Fruit fly (Drosophila melanogaster): ENCODE results near the gene mthl15.

DNA sequence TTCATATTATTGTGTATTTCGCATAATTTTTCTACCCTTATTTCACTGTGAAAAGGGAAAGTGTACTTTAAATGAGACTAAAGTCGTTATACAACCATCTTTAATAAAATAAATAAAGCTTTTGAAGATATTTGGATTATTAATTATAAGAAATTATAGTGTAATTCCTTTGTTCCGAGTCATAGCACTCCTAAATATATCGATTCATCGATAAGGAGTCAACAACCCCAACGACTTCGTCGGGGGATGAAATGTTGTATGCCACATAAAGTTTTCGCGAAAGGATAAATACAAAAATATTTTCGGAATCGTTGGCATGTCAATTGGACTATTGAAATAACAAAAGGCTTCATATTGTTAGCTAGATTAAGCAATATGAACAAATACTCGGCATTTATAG, 13.5 kb upstream of the mthl15 start, which contains the start of gene Ror:
- TF ChIP-seq ATbp (GFP tag; optimal IDR thresholded peaks at IDR 0.05) = no peak
- TF ChIP-seq luna (GFP tag; optimal IDR thresholded peaks at IDR 0.05) = no peak
- TF ChIP-seq CG17361 (GFP tag; IDR thresholded peaks at IDR 0.05) = no peak
- no peak for TF ChIP-seq Hmr (GFP tag; optimal IDR thresholded peaks at IDR 0.05)
- no peak for TF ChIP-seq maf-S (GFP tag; optimal IDR thresholded peaks at IDR 0.05)
- no peak for TF ChIP-seq ewg (GFP tag; optimal IDR thresholded peaks at IDR 0.05)
- TF ChIP-seq dm (GFP tag; optimal IDR thresholded peaks at IDR 0.05) = no peak
- no peak for TF ChIP-seq HLH3B (GFP tag; IDR thresholded peaks at IDR 0.05)
- no peak for TF ChIP-seq h (optimal IDR thresholded peaks at IDR 0.05)
- no peak for TF ChIP-seq HLHmδ (GFP tag; optimal IDR thresholded peaks at IDR 0.05)
- no peak for TF ChIP-seq CG8765 (GFP tag; IDR thresholded peaks at IDR 0.05)
- TF ChIP-seq dati (GFP tag; IDR thresholded peaks at IDR 0.05) = no peak
- TF ChIP-seq CTCF (GFP tag; optimal IDR thresholded peaks at IDR 0.05) = no peak
- TF ChIP-seq NFAT (GFP tag; IDR thresholded peaks at IDR 0.05) = no peak

Measured in whole organism, embryonic.